Fruit fly (Drosophila melanogaster) whole organism, embryonic: ENCODE data around the gene CG8191.

ENCODE experiments used
- Atf6 ChIP-seq: fragments of 200-800 bp; sonication (Bioruptor generic); IDR thresholded peaks from 2 replicates; pipeline ENCODE4 v1.3.6; 2022; ENCODE audit warnings: missing biosample characterization, missing genetic modification characterization
- CG10462 ChIP-seq: fragments of 200-800 bp; sonication (Bioruptor generic); optimal IDR thresholded peaks from 2 replicates; lab custom pipeline; 2016; ENCODE audit warnings: missing biosample characterization, missing genetic modification characterization
- CG11093 ChIP-seq: fragments of 200-800 bp; sonication (Bioruptor generic); IDR thresholded peaks from 3 replicates; pipeline ENCODE4 v1.3.6; 2022; ENCODE audit warnings: missing biosample characterization, missing genetic modification characterization
- CG12299 ChIP-seq: fragments of 200-800 bp; sonication (Bioruptor generic); optimal IDR thresholded peaks from 2 replicates; lab custom pipeline; 2018; ENCODE audit warnings: missing biosample characterization, mild to moderate bottlenecking, missing genetic modification characterization
- CG14014 ChIP-seq: fragments of 200-800 bp; sonication (Bioruptor generic); IDR thresholded peaks from 2 replicates; pipeline ENCODE4 v1.3.6; 2022; ENCODE audit warnings: missing biosample characterization, missing genetic modification characterization
- CG14860 ChIP-seq: fragments of 200-800 bp; sonication (Bioruptor generic); IDR thresholded peaks from 3 replicates; pipeline ENCODE4 v1.3.6; 2022; ENCODE audit warnings: missing biosample characterization, missing genetic modification characterization; ENCODE audit not compliant: partially characterized antibody
- CG1529 ChIP-seq: fragments of 200-800 bp; sonication (Bioruptor generic); optimal IDR thresholded peaks from 3 replicates; lab custom pipeline; 2018; ENCODE audit warnings: missing biosample characterization, missing genetic modification characterization
- CG15514 ChIP-seq: fragments of 200-800 bp; sonication (Bioruptor generic); optimal IDR thresholded peaks from 3 replicates; lab custom pipeline; 2017; ENCODE audit warnings: missing biosample characterization, missing genetic modification characterization, mild to moderate bottlenecking, moderate library complexity, missing genetic modification reagents
- CG15601 ChIP-seq: fragments of 200-800 bp; sonication (Bioruptor generic); optimal IDR thresholded peaks from 3 replicates; lab custom pipeline; 2019; ENCODE audit warnings: missing biosample characterization, mild to moderate bottlenecking, missing genetic modification characterization, moderate library complexity
- CG17568 ChIP-seq: fragments of 200-800 bp; sonication (Bioruptor generic); optimal IDR thresholded peaks from 2 replicates; lab custom pipeline; 2018; ENCODE audit warnings: missing biosample characterization, mild to moderate bottlenecking, missing genetic modification characterization, moderate library complexity
- CG18599 ChIP-seq: fragments of 200-800 bp; sonication (Bioruptor generic); optimal IDR thresholded peaks from 3 replicates; lab custom pipeline; 2017; ENCODE audit warnings: missing biosample characterization, missing genetic modification characterization, mild to moderate bottlenecking, moderate library complexity, missing genetic modification reagents
- CG2875 ChIP-seq: fragments of 200-800 bp; sonication (Bioruptor generic); optimal IDR thresholded peaks from 2 replicates; lab custom pipeline; 2017; ENCODE audit warnings: missing biosample characterization, mild to moderate bottlenecking, missing genetic modification characterization, missing genetic modification reagents
- CG30020 ChIP-seq: fragments of 200-800 bp; optimal IDR thresholded peaks from 2 replicates; lab custom pipeline; 2019; ENCODE audit warnings: missing biosample characterization, mild to moderate bottlenecking, missing genetic modification characterization, moderate library complexity
- CG3281 ChIP-seq: fragments of 200-800 bp; sonication (Bioruptor generic); optimal IDR thresholded peaks from 3 replicates; lab custom pipeline; 2017; ENCODE audit warnings: missing biosample characterization, mild to moderate bottlenecking, missing genetic modification characterization
- CG42726 ChIP-seq: fragments of 200-800 bp; sonication (Bioruptor generic); IDR thresholded peaks from 2 replicates; pipeline ENCODE4 v1.3.6; 2022; ENCODE audit warnings: missing biosample characterization, missing genetic modification characterization; ENCODE audit not compliant: partially characterized antibody
- CG7928 ChIP-seq: fragments of 200-800 bp; sonication (Bioruptor generic); optimal IDR thresholded peaks from 2 replicates; lab custom pipeline; 2017; ENCODE audit warnings: missing biosample characterization, mild to moderate bottlenecking, missing genetic modification characterization
- CG8944 ChIP-seq: fragments of 200-800 bp; sonication (Bioruptor generic); optimal IDR thresholded peaks from 3 replicates; lab custom pipeline; 2016; ENCODE audit warnings: missing biosample characterization, missing genetic modification characterization
- CTCF ChIP-seq: fragments of 200-800 bp; sonication (Bioruptor generic); optimal IDR thresholded peaks from 2 replicates; lab custom pipeline; 2017; ENCODE audit warnings: missing biosample characterization, mild to moderate bottlenecking, missing genetic modification characterization, moderate library complexity
- CoRest ChIP-seq: fragments of 200-800 bp; sonication (Bioruptor generic); optimal IDR thresholded peaks from 3 replicates; lab custom pipeline; 2018; ENCODE audit warnings: missing biosample characterization, mild to moderate bottlenecking, missing genetic modification characterization, moderate library complexity
- Dip2 ChIP-seq: fragments of 200-800 bp; sonication (Bioruptor generic); IDR thresholded peaks from 2 replicates; pipeline ENCODE4 v1.3.6; 2022; ENCODE audit warnings: missing biosample characterization, missing genetic modification characterization
- Ets65A ChIP-seq: fragments of 200-800 bp; sonication (Bioruptor generic); peaks from one replicate; lab custom pipeline; 2016; ENCODE audit warnings: missing biosample characterization, missing genetic modification characterization
- Gsc ChIP-seq: fragments of 200-800 bp; sonication (Bioruptor generic); IDR thresholded peaks from 2 replicates; pipeline ENCODE4 v1.3.6; 2022; ENCODE audit warnings: missing biosample characterization, missing genetic modification characterization
- Hr3 ChIP-seq: fragments of 200-800 bp; sonication (Bioruptor generic); optimal IDR thresholded peaks from 3 replicates; lab custom pipeline; 2016; ENCODE audit warnings: missing biosample characterization, missing genetic modification characterization
- Hr51 ChIP-seq, 2 experiments: fragments of 200-800 bp; sonication (Bioruptor generic); optimal IDR thresholded peaks; 2 replicates in 1 of 2; 3 replicates in 1 of 2; lab custom pipeline; 2016 to 2018; ENCODE audit warnings: missing biosample characterization in 2 of 2, missing genetic modification characterization in 2 of 2, mild to moderate bottlenecking in 1 of 2, moderate library complexity in 1 of 2
- Jarid2 ChIP-seq: fragments of 200-800 bp; sonication (Bioruptor generic); optimal IDR thresholded peaks from 3 replicates; lab custom pipeline; 2017; ENCODE audit warnings: mild to moderate bottlenecking, missing biosample characterization, missing genetic modification reagents, missing genetic modification characterization
- Lim3 ChIP-seq: fragments of 200-800 bp; sonication (Bioruptor generic); IDR thresholded peaks from 2 replicates; pipeline ENCODE4 v1.3.6; 2022; ENCODE audit warnings: missing biosample characterization, missing genetic modification characterization
- MBD-R2 ChIP-seq: fragments of 200-800 bp; sonication (Bioruptor generic); IDR thresholded peaks from 2 replicates; pipeline ENCODE4 v1.3.6; 2022; ENCODE audit warnings: missing biosample characterization, missing genetic modification characterization
- Max ChIP-seq: fragments of 200-800 bp; sonication (Bioruptor generic); optimal IDR thresholded peaks from 2 replicates; lab custom pipeline; 2016; ENCODE audit warnings: missing biosample characterization, mild to moderate bottlenecking, missing genetic modification characterization
- Nf-YA ChIP-seq: fragments of 200-800 bp; sonication (Bioruptor generic); IDR thresholded peaks from 2 replicates; pipeline ENCODE4 v1.3.6; 2022; ENCODE audit warnings: missing biosample characterization, missing genetic modification characterization
- Oaz ChIP-seq: fragments of 200-800 bp; sonication (Bioruptor generic); IDR thresholded peaks from 2 replicates; pipeline ENCODE4 v1.3.6; 2022; ENCODE audit warnings: missing biosample characterization, missing genetic modification characterization
- Ptx1 ChIP-seq: fragments of 200-800 bp; sonication (Bioruptor generic); IDR thresholded peaks from 2 replicates; pipeline ENCODE4 v1.3.6; 2022; ENCODE audit warnings: missing biosample characterization, missing genetic modification characterization
- Side ChIP-seq: fragments of 200-800 bp; sonication (Bioruptor generic); optimal IDR thresholded peaks from 2 replicates; lab custom pipeline; 2016; ENCODE audit warnings: missing biosample characterization, missing genetic modification characterization
- YL-1 ChIP-seq: fragments of 200-800 bp; sonication (Bioruptor generic); optimal IDR thresholded peaks from 3 replicates; lab custom pipeline; 2017; ENCODE audit warnings: missing biosample characterization, mild to moderate bottlenecking, missing genetic modification characterization
- aop ChIP-seq: fragments of 200-800 bp; sonication (Bioruptor generic); IDR thresholded peaks from 2 replicates; pipeline ENCODE4 v1.3.6; 2022; ENCODE audit warnings: missing biosample characterization, missing genetic modification characterization
- ato ChIP-seq: fragments of 200-800 bp; sonication (Bioruptor generic); IDR thresholded peaks from 2 replicates; pipeline ENCODE4 v1.3.6; 2022; ENCODE audit warnings: missing biosample characterization, missing genetic modification characterization; ENCODE audit not compliant: partially characterized antibody
- bab2 ChIP-seq: fragments of 200-800 bp; sonication (Bioruptor generic); optimal IDR thresholded peaks from 2 replicates; lab custom pipeline; 2016; ENCODE audit warnings: missing biosample characterization, missing genetic modification characterization
- cato ChIP-seq: fragments of 200-800 bp; sonication (Bioruptor generic); optimal IDR thresholded peaks from 2 replicates; lab custom pipeline; 2016; ENCODE audit warnings: missing biosample characterization, missing genetic modification characterization, borderline replicate concordance
- chn ChIP-seq: fragments of 200-800 bp; sonication (Bioruptor generic); optimal IDR thresholded peaks from 2 replicates; lab custom pipeline; 2016; ENCODE audit warnings: missing biosample characterization, missing genetic modification characterization
- hth ChIP-seq: fragments of >200 bp; optimal IDR thresholded peaks from 2 replicates; lab custom pipeline; 2017; ENCODE audit warnings: inconsistent platforms
- jumu ChIP-seq: fragments of 200-800 bp; sonication (Bioruptor generic); optimal IDR thresholded peaks from 3 replicates; lab custom pipeline; 2016; ENCODE audit warnings: missing biosample characterization, missing genetic modification characterization
- mam ChIP-seq: fragments of 200-800 bp; sonication (Bioruptor generic); optimal IDR thresholded peaks from 3 replicates; lab custom pipeline; 2016; ENCODE audit warnings: missing biosample characterization, missing genetic modification characterization
- mld ChIP-seq: fragments of 200-800 bp; sonication (Bioruptor generic); IDR thresholded peaks from 3 replicates; pipeline ENCODE4 v1.3.6; 2022; ENCODE audit warnings: missing biosample characterization, missing genetic modification characterization; ENCODE audit not compliant: partially characterized antibody
- pan ChIP-seq, 4 experiments: fragments of >200 bp in 3 of 4; fragments of 200-800 bp in 1 of 4; sonication (Bioruptor generic) in 1 of 4; optimal IDR thresholded peaks in 3 of 4; IDR thresholded peaks in 1 of 4; 2 replicates each; pipeline versions ENCODE4 v1.3.6 to Lab custom; 2017 to 2022; ENCODE audit warnings: missing biosample characterization in 2 of 4, missing genetic modification characterization in 2 of 4, mixed read lengths in 1 of 4
- peb ChIP-seq: fragments of 200-800 bp; sonication (Bioruptor generic); IDR thresholded peaks from 2 replicates; pipeline ENCODE4 v1.3.6; 2022; ENCODE audit warnings: missing biosample characterization, missing genetic modification characterization
- ranshi ChIP-seq: fragments of 200-800 bp; sonication (Bioruptor generic); IDR thresholded peaks from 2 replicates; pipeline ENCODE4 v1.3.6; 2022; ENCODE audit warnings: missing biosample characterization, missing genetic modification characterization
- ro ChIP-seq: fragments of 200-800 bp; sonication (Bioruptor generic); IDR thresholded peaks from 2 replicates; pipeline ENCODE4 v1.3.6; 2022; ENCODE audit warnings: missing biosample characterization, missing genetic modification characterization
- slp2 ChIP-seq: fragments of 200-800 bp; sonication (Bioruptor generic); optimal IDR thresholded peaks from 2 replicates; lab custom pipeline; 2016; ENCODE audit warnings: missing biosample characterization, missing genetic modification characterization
- tgo ChIP-seq: fragments of 200-800 bp; sonication (Bioruptor generic); IDR thresholded peaks from 3 replicates; pipeline ENCODE4 v1.3.6; 2022; ENCODE audit warnings: missing biosample characterization, missing genetic modification characterization
- toy ChIP-seq: fragments of 200-800 bp; sonication (Bioruptor generic); IDR thresholded peaks from 2 replicates; pipeline ENCODE4 v1.3.6; 2022; ENCODE audit warnings: missing biosample characterization, missing genetic modification characterization
- trh ChIP-seq: fragments of 200-800 bp; sonication (Bioruptor generic); optimal IDR thresholded peaks from 2 replicates; lab custom pipeline; 2016; ENCODE audit warnings: missing biosample characterization, missing genetic modification characterization
- vnd ChIP-seq: fragments of 200-800 bp; sonication (Bioruptor generic); IDR thresholded peaks from 3 replicates; pipeline ENCODE4 v1.3.6; 2022; ENCODE audit warnings: missing biosample characterization, missing genetic modification characterization; ENCODE audit not compliant: partially characterized antibody
- wor ChIP-seq: fragments of 200-800 bp; sonication (Bioruptor generic); IDR thresholded peaks from 2 replicates; pipeline ENCODE4 v1.3.6; 2022; ENCODE audit warnings: missing biosample characterization, missing genetic modification characterization

CG8191 gene

dm6 chrX:15712409-15712808 lies 19.6 kb upstream of the CG8191 start, which contains the start of gene HUWE1 (continued):
- TF ChIP-seq trh (GFP tag; lab: Kevin White, UChicago) (no peak), CTCF (GFP tag; lab: Kevin White, UChicago) (no peak), CG15514 (GFP tag; lab: Kevin White, UChicago) (peak; percentile 70), cato (GFP tag; lab: Kevin White, UChicago) (no peak), CG11093 (no peak), CG10462 (GFP tag; lab: Kevin White, UChicago) (no peak), tgo (GFP tag; lab: Robert Waterston, UW) (no peak), CoRest (tag; lab: Kevin White, UChicago) (no peak), CG12299 (tag; lab: Kevin White, UChicago) (peak; percentile 32), CG3281 (no peak), mam (GFP tag; lab: Kevin White, UChicago) (peak; percentile 30), Hr51 (GFP tag; optimal IDR thresholded peaks at IDR 0.05; lab: Kevin White, UChicago) (no peak), ro (GFP tag; lab: Robert Waterston, UW) (no peak), YL-1 (GFP tag; lab: Kevin White, UChicago) (peak; percentile 17), CG17568 (GFP tag; lab: Kevin White, UChicago) (no peak), wor (GFP tag; lab: Robert Waterston, UW) (no peak), Ptx1 (GFP tag; lab: Robert Waterston, UW) (no peak), peb (GFP tag; lab: Robert Waterston, UW) (no peak), jumu (GFP tag; lab: Kevin White, UChicago) (no peak), CG14014 (GFP tag; lab: Robert Waterston, UW) (no peak), hth (no peak), Gsc (GFP tag; lab: Robert Waterston, UW) (no peak), CG42726 (GFP tag; lab: Robert Waterston, UW) (peak; percentile 22; the same call in 1 of the 2 replicates), Hr3 (GFP tag; lab: Kevin White, UChicago) (no peak), CG7928 (GFP tag; lab: Kevin White, UChicago) (no peak), MBD-R2 (GFP tag; lab: Robert Waterston, UW) (peak; percentile 56), toy (GFP tag; lab: Robert Waterston, UW) (no peak), slp2 (GFP tag; lab: Kevin White, UChicago) (no peak), Dip2 (GFP tag; lab: Robert Waterston, UW) (no peak), CG1529 (GFP tag; lab: Kevin White, UChicago) (no peak), Atf6 (GFP tag; lab: Robert Waterston, UW) (no peak), chn (GFP tag; lab: Kevin White, UChicago) (no peak), Jarid2 (GFP tag; lab: Kevin White, UChicago) (no peak), aop (GFP tag; lab: Robert Waterston, UW) (no peak), CG2875 (no peak), Max (GFP tag; lab: Kevin White, UChicago) (peak; percentile 29), CG30020 (tag; lab: Kevin White, UChicago) (peak; percentile 54), ranshi (no peak), CG8944 (GFP tag; lab: Kevin White, UChicago) (no peak), Ets65A (GFP tag; lab: Kevin White, UChicago) (no peak), Oaz (GFP tag; lab: Robert Waterston, UW) (no peak), ato (GFP tag; lab: Robert Waterston, UW) (peak; percentile 61; the same call in 1 of the 2 replicates), pan (optimal IDR thresholded peaks at IDR 0.05; lab: Kevin White, UChicago) (no peak), pan (GFP tag; optimal IDR thresholded peaks at IDR 0.05 in 1 of 2, IDR thresholded peaks at IDR 0.05 in 1 of 2) (no peak), vnd (GFP tag; lab: Robert Waterston, UW) (peak; percentile 67), Side (no peak), CG15601 (tag; lab: Kevin White, UChicago) (peak; percentile 69), Nf-YA (GFP tag; lab: Robert Waterston, UW) (no peak), Lim3 (GFP tag; lab: Robert Waterston, UW) (no peak), CG14860 (GFP tag; lab: Robert Waterston, UW) (peak; percentile 60), mld (GFP tag; lab: Robert Waterston, UW) (peak; percentile 66; the same call in 2 of the 3 replicates), bab2 (GFP tag; lab: Kevin White, UChicago) (no peak), CG18599 (no peak)
